Worm (Caenorhabditis elegans): ENCODE measurements around the gene Y41C4A.11.

ce11 chrIII:11681461-11682014 lies 38.1 kb upstream of the Y41C4A.11 start:
- no peak for TF ChIP-seq ama-1 (optimal IDR thresholded peaks at IDR 0.05)
- no peak; the same call in 1 of the 2 replicates for TF ChIP-seq scrt-1 (GFP tag; IDR thresholded peaks at IDR 0.05)
- TF ChIP-seq B0310.2 (tag; optimal IDR thresholded peaks at IDR 0.05) = no peak
- no peak for TF ChIP-seq ets-7 (tag; optimal IDR thresholded peaks at IDR 0.05)

All from whole organism, early embryonic.